Worm (Caenorhabditis elegans) whole organism, L4 larva: ENCODE results near the gene odd-2.
A peak's percentile ranks its signal among the peaks of the same experiment; 100 is the strongest.

Experiments used
- F10B5.3 ChIP-seq: sonication (generic microtip); optimal IDR thresholded peaks from 2 replicates; lab custom pipeline; 2016; ENCODE audit warnings: mild to moderate bottlenecking, missing genetic modification characterization, missing compliant biosample characterization
- F37D6.2 ChIP-seq: sonication (generic microtip); optimal IDR thresholded peaks from 2 replicates; lab custom pipeline; 2016; ENCODE audit warnings: mild to moderate bottlenecking, missing genetic modification characterization, missing compliant biosample characterization
- F44E2.7 ChIP-seq: fragments of 200-800 bp; sonication (Bioruptor generic); IDR thresholded peaks from 2 replicates; pipeline ENCODE4 v2.1.2; 2022; ENCODE audit warnings: missing genetic modification characterization, missing compliant biosample characterization
- T20F7.1 ChIP-seq: fragments of 200-800 bp; sonication (Bioruptor generic); optimal IDR thresholded peaks from 2 replicates; lab custom pipeline; 2018; ENCODE audit warnings: mild to moderate bottlenecking, missing genetic modification characterization, missing compliant biosample characterization
- T26A8.4 ChIP-seq: fragments of 200-800 bp; sonication (Bioruptor generic); IDR thresholded peaks from 2 replicates; pipeline ENCODE4 v1.3.6; 2022; ENCODE audit warnings: missing genetic modification characterization, missing compliant biosample characterization
- Y5F2A.4 ChIP-seq: fragments of 200-800 bp; sonication (Bioruptor generic); optimal IDR thresholded peaks from 2 replicates; lab custom pipeline; 2018; ENCODE audit warnings: mild to moderate bottlenecking, missing genetic modification characterization, missing compliant biosample characterization
- aha-1 ChIP-seq: fragments of 150-350 bp; peaks from one replicate; lab custom pipeline; 2014; ENCODE audit warnings: missing biosample characterization, missing genetic modification characterization
- ama-1 ChIP-seq: fragments of 150-350 bp; optimal IDR thresholded peaks from 2 replicates; lab custom pipeline; 2014; ENCODE audit warnings: inconsistent platforms, mixed read lengths
- ceh-44 ChIP-seq: fragments of 200-800 bp; sonication (Bioruptor generic); IDR thresholded peaks from 2 replicates; pipeline ENCODE4 v1.3.6; 2022; ENCODE audit warnings: missing genetic modification reagents, missing genetic modification characterization, missing compliant biosample characterization
- ceh-82 ChIP-seq: sonication (generic microtip); optimal IDR thresholded peaks from 2 replicates; lab custom pipeline; 2017; ENCODE audit warnings: missing biosample characterization, missing genetic modification characterization
- cey-2 ChIP-seq: sonication (generic microtip); optimal IDR thresholded peaks from 3 replicates; lab custom pipeline; 2017; ENCODE audit warnings: missing genetic modification characterization, mild to moderate bottlenecking, missing compliant biosample characterization, antibody characterized with exemption, borderline replicate concordance; ENCODE audit not compliant: insufficient read depth
- ctbp-1 ChIP-seq: fragments of 200-800 bp; sonication (Bioruptor generic); IDR thresholded peaks from 2 replicates; pipeline ENCODE4 v1.3.6; 2022; ENCODE audit warnings: missing genetic modification reagents, missing genetic modification characterization, missing compliant biosample characterization
- daf-8 ChIP-seq: fragments of 200-800 bp; sonication (Bioruptor generic); IDR thresholded peaks from 2 replicates; pipeline ENCODE4 v1.3.6; 2022; ENCODE audit warnings: missing genetic modification characterization, missing compliant biosample characterization
- dmd-6 ChIP-seq: fragments of 200-800 bp; sonication (Bioruptor generic); IDR thresholded peaks from 2 replicates; pipeline ENCODE4 v1.3.6; 2022; ENCODE audit warnings: missing genetic modification reagents, missing genetic modification characterization, missing compliant biosample characterization
- dpl-1 ChIP-seq: fragments of 150-350 bp; optimal IDR thresholded peaks from 2 replicates; lab custom pipeline; 2014; ENCODE audit warnings: missing biosample characterization, missing genetic modification reagents, missing genetic modification characterization
- duxl-1 ChIP-seq: sonication (generic microtip); optimal IDR thresholded peaks from 2 replicates; lab custom pipeline; 2016; ENCODE audit warnings: mild to moderate bottlenecking, missing genetic modification characterization, moderate library complexity, missing compliant biosample characterization; ENCODE audit not compliant: poor library complexity
- egl-27 ChIP-seq: sonication (generic microtip); optimal IDR thresholded peaks from 3 replicates; lab custom pipeline; 2017; ENCODE audit warnings: missing biosample characterization, missing genetic modification reagents, missing genetic modification characterization
- fkh-10 ChIP-seq: fragments of 150-350 bp; optimal IDR thresholded peaks from 2 replicates; lab custom pipeline; 2014; ENCODE audit warnings: missing biosample characterization, missing genetic modification reagents, missing genetic modification characterization
- hlh-11 ChIP-seq: fragments of 200-800 bp; sonication (Bioruptor generic); optimal IDR thresholded peaks from 2 replicates; lab custom pipeline; 2018; ENCODE audit warnings: mild to moderate bottlenecking, missing genetic modification characterization, missing compliant biosample characterization
- hlh-30 ChIP-seq: sonication (generic microtip); optimal IDR thresholded peaks from 2 replicates; lab custom pipeline; 2017; ENCODE audit warnings: antibody characterized with exemption, mild to moderate bottlenecking, missing genetic modification characterization, missing compliant biosample characterization; ENCODE audit not compliant: insufficient read depth
- hmg-1.1 ChIP-seq: fragments of 200-800 bp; sonication (Bioruptor generic); IDR thresholded peaks from 2 replicates; pipeline ENCODE4 v1.3.6; 2022; ENCODE audit warnings: missing genetic modification reagents, missing genetic modification characterization, missing compliant biosample characterization
- jun-1 ChIP-seq: fragments of 150-350 bp; optimal IDR thresholded peaks from 2 replicates; lab custom pipeline; 2014; ENCODE audit warnings: missing biosample characterization, missing genetic modification reagents, missing genetic modification characterization
- lim-7 ChIP-seq: fragments of 200-800 bp; sonication (Bioruptor generic); IDR thresholded peaks from 2 replicates; pipeline ENCODE4 v1.3.6; 2022; ENCODE audit warnings: missing genetic modification characterization, missing compliant biosample characterization
- lin-13 ChIP-seq: fragments of 150-350 bp; optimal IDR thresholded peaks from 2 replicates; lab custom pipeline; 2014; ENCODE audit warnings: missing biosample characterization, missing genetic modification reagents, missing genetic modification characterization
- lin-38 ChIP-seq: fragments of 200-800 bp; sonication (Bioruptor generic); IDR thresholded peaks from 2 replicates; pipeline ENCODE4 v1.3.6; 2022; ENCODE audit warnings: missing genetic modification reagents, missing genetic modification characterization, missing compliant biosample characterization
- lsy-2 ChIP-seq, 2 experiments: fragments of 150-350 bp in 1 of 2; sonication (generic microtip) in 1 of 2; optimal IDR thresholded peaks; 2 replicates each; lab custom pipeline; 2014 to 2017; ENCODE audit warnings: missing biosample characterization in 2 of 2, missing genetic modification characterization in 2 of 2
- mdl-1 ChIP-seq, 2 experiments: fragments of 150-350 bp in 1 of 2; sonication (generic microtip) in 1 of 2; optimal IDR thresholded peaks; 2 replicates each; lab custom pipeline; 2014 to 2017; ENCODE audit warnings: missing biosample characterization in 2 of 2, missing genetic modification characterization in 2 of 2
- mdt-29 ChIP-seq: fragments of 200-800 bp; sonication (Bioruptor generic); IDR thresholded peaks from 2 replicates; pipeline ENCODE4 v1.3.6; 2022; ENCODE audit warnings: missing genetic modification reagents, missing genetic modification characterization, missing compliant biosample characterization
- mep-1 ChIP-seq: fragments of 150-350 bp; sonication (generic microtip); optimal IDR thresholded peaks from 3 replicates; lab custom pipeline; 2014; ENCODE audit warnings: missing biosample characterization, missing genetic modification characterization
- mes-2 ChIP-seq: sonication (generic microtip); optimal IDR thresholded peaks from 2 replicates; lab custom pipeline; 2016; ENCODE audit warnings: missing genotype, mild to moderate bottlenecking, missing genetic modification characterization, missing compliant biosample characterization; ENCODE audit not compliant: poor library complexity, severe bottlenecking
- mxl-3 ChIP-seq: fragments of 200-800 bp; sonication (Bioruptor generic); optimal IDR thresholded peaks from 2 replicates; lab custom pipeline; 2018; ENCODE audit warnings: mild to moderate bottlenecking, missing genetic modification characterization, missing compliant biosample characterization
- nhr-11 ChIP-seq: fragments of 150-350 bp; optimal IDR thresholded peaks from 2 replicates; lab custom pipeline; 2014; ENCODE audit warnings: missing biosample characterization, missing genetic modification characterization
- nhr-237 ChIP-seq: sonication (generic microtip); optimal IDR thresholded peaks from 2 replicates; lab custom pipeline; 2017; ENCODE audit warnings: missing biosample characterization, missing genetic modification characterization
- nhr-25 ChIP-seq: sonication (generic microtip); optimal IDR thresholded peaks from 2 replicates; lab custom pipeline; 2017; ENCODE audit warnings: missing genetic modification characterization, mild to moderate bottlenecking, missing compliant biosample characterization, antibody characterized with exemption, moderate library complexity, borderline replicate concordance; ENCODE audit not compliant: insufficient read depth
- nhr-28 ChIP-seq: fragments of 150-350 bp; optimal IDR thresholded peaks from 2 replicates; lab custom pipeline; 2014; ENCODE audit warnings: missing biosample characterization, missing genetic modification characterization
- nhr-41 ChIP-seq: fragments of 200-800 bp; sonication (Bioruptor generic); IDR thresholded peaks from 2 replicates; pipeline ENCODE4 v1.3.6; 2022; ENCODE audit warnings: missing genetic modification reagents, missing genetic modification characterization, missing compliant biosample characterization
- nhr-6 ChIP-seq: fragments of 150-350 bp; optimal IDR thresholded peaks from 2 replicates; lab custom pipeline; 2014; ENCODE audit warnings: missing biosample characterization, missing genetic modification characterization
- nhr-77 ChIP-seq: fragments of 150-350 bp; optimal IDR thresholded peaks from 2 replicates; lab custom pipeline; 2014; ENCODE audit warnings: missing biosample characterization, missing genetic modification characterization
- php-3 ChIP-seq: fragments of 200-800 bp; sonication (Bioruptor generic); IDR thresholded peaks from 2 replicates; pipeline ENCODE4 v1.3.6; 2022; ENCODE audit warnings: missing genetic modification reagents, missing genetic modification characterization, missing compliant biosample characterization
- pqm-1 ChIP-seq: sonication (generic microtip); optimal IDR thresholded peaks from 2 replicates; lab custom pipeline; 2017; ENCODE audit warnings: missing biosample characterization, missing genetic modification characterization
- snpc-4 ChIP-seq: fragments of 150-350 bp; optimal IDR thresholded peaks from 2 replicates; lab custom pipeline; 2014; ENCODE audit warnings: missing biosample characterization, missing genetic modification characterization
- spr-1 ChIP-seq: sonication (generic microtip); optimal IDR thresholded peaks from 2 replicates; lab custom pipeline; 2016; ENCODE audit warnings: mild to moderate bottlenecking, missing genetic modification characterization, missing compliant biosample characterization
- spr-3 ChIP-seq: fragments of 200-800 bp; sonication (Bioruptor generic); optimal IDR thresholded peaks from 2 replicates; lab custom pipeline; 2018; ENCODE audit warnings: mild to moderate bottlenecking, missing genetic modification characterization, missing compliant biosample characterization
- tra-1 ChIP-seq: fragments of 200-800 bp; sonication (Bioruptor generic); IDR thresholded peaks from 2 replicates; pipeline ENCODE4 v1.3.6; 2022; ENCODE audit warnings: missing genetic modification reagents, missing genetic modification characterization, missing compliant biosample characterization
- unc-62 ChIP-seq, 3 experiments: fragments of 150-350 bp in 1 of 3; sonication (generic microtip); optimal IDR thresholded peaks in 2 of 3; peaks in 1 of 3; 1 replicate in 1 of 3; 2 replicates in 2 of 3; lab custom pipeline; 2014 to 2017; ENCODE audit warnings: missing biosample characterization in 3 of 3, missing genetic modification characterization in 3 of 3, missing genetic modification reagents in 3 of 3, missing genotype in 1 of 3
- zag-1 ChIP-seq: fragments of 150-350 bp; optimal IDR thresholded peaks from 2 replicates; lab custom pipeline; 2014; ENCODE audit warnings: missing biosample characterization, missing genetic modification characterization
- zip-11 ChIP-seq: fragments of 200-800 bp; sonication (Bioruptor generic); IDR thresholded peaks from 2 replicates; pipeline ENCODE4 v1.3.6; 2022; ENCODE audit warnings: missing genetic modification characterization, missing compliant biosample characterization
- ztf-11 ChIP-seq: fragments of 150-350 bp; optimal IDR thresholded peaks from 2 replicates; lab custom pipeline; 2014; ENCODE audit warnings: missing biosample characterization, missing genetic modification characterization

Gene odd-2

ce11 chrX:6128773-6129172 lies 31.6 kb downstream of the odd-2 start:
- TF ChIP-seq F10B5.3 (tag; lab: Kevin White, UChicago), result no peak
- peak in 1 of 2 experiments; percentile 88 for TF ChIP-seq unc-62 (GFP tag; optimal IDR thresholded peaks at IDR 0.05 in 1 of 2; lab: Kevin White, UChicago)
- no peak for TF ChIP-seq unc-62 (tag; optimal IDR thresholded peaks at IDR 0.05; lab: Kevin White, UChicago)

ce11 chrX:6128225-6128686 lies 32.1 kb downstream of the odd-2 start, which contains the start of gene C15H9.9:
Gene C15H9.9 (minus strand): TSS chrX:6128275.
- no peak for TF ChIP-seq pqm-1 (tag; lab: Kevin White, UChicago)
- TF ChIP-seq ztf-11, result no peak
- TF ChIP-seq nhr-11 (tag; lab: Kevin White, UChicago), result no peak
- no peak for TF ChIP-seq ceh-44 (GFP tag; lab: Robert Waterston, UW)
- no peak for TF ChIP-seq lim-7
- TF ChIP-seq ama-1 (lab: Kevin White, UChicago), result no peak
- TF ChIP-seq mdl-1 (tag; optimal IDR thresholded peaks at IDR 0.05; lab: Kevin White, UChicago), result peak in 1 of 2 experiments; percentile 9
- TF ChIP-seq lin-38 (GFP tag; lab: Robert Waterston, UW), result no peak
- peak; percentile 69 for TF ChIP-seq ctbp-1 (GFP tag; lab: Robert Waterston, UW)
- peak; percentile 37 for TF ChIP-seq mep-1
- TF ChIP-seq duxl-1 (tag; lab: Kevin White, UChicago), result no peak
- TF ChIP-seq snpc-4, result no peak
- TF ChIP-seq Y5F2A.4, result no peak
- no peak for TF ChIP-seq nhr-237 (tag; lab: Kevin White, UChicago)
- peak; percentile 98 for TF ChIP-seq aha-1 (tag; lab: Kevin White, UChicago)
- no peak for TF ChIP-seq jun-1 (tag; lab: Kevin White, UChicago)
- TF ChIP-seq egl-27, result no peak
- TF ChIP-seq hlh-30 (tag; lab: Kevin White, UChicago), result peak; percentile 2
- no peak for TF ChIP-seq dpl-1 (GFP tag; lab: Kevin White, UChicago)
- no peak for TF ChIP-seq mdt-29 (GFP tag; lab: Robert Waterston, UW)
- TF ChIP-seq daf-8 (GFP tag; lab: Robert Waterston, UW), result no peak
- TF ChIP-seq fkh-10 (GFP tag; lab: Kevin White, UChicago), result no peak
- TF ChIP-seq F37D6.2 (tag; lab: Kevin White, UChicago), result peak; percentile 21
- TF ChIP-seq tra-1 (GFP tag; lab: Robert Waterston, UW), result no peak
- TF ChIP-seq spr-1, result no peak
- TF ChIP-seq mxl-3 (GFP tag; lab: Kevin White, UChicago), result no peak
- peak; percentile 33 for TF ChIP-seq mes-2
- TF ChIP-seq php-3 (GFP tag; lab: Robert Waterston, UW), result 0 out of 2 replicates have a peak, but pooled peaks have one; percentile 17
- 0 out of 2 replicates have a peak, but pooled peaks have one; percentile 9 for TF ChIP-seq T26A8.4 (GFP tag; lab: Robert Waterston, UW)
- TF ChIP-seq lsy-2 (tag; optimal IDR thresholded peaks at IDR 0.05; lab: Kevin White, UChicago), result peak in 1 of 2 experiments; percentile 35
- TF ChIP-seq unc-62 (GFP tag; optimal IDR thresholded peaks at IDR 0.05 in 1 of 2; lab: Kevin White, UChicago), result peak in 1 of 2 experiments; percentile 24
- no peak for TF ChIP-seq unc-62 (tag; optimal IDR thresholded peaks at IDR 0.05; lab: Kevin White, UChicago)
- no peak for TF ChIP-seq ceh-82 (tag; lab: Kevin White, UChicago)
- TF ChIP-seq zag-1, result no peak
- no peak for TF ChIP-seq nhr-77
- TF ChIP-seq spr-3, result no peak
- no peak for TF ChIP-seq cey-2 (tag; lab: Kevin White, UChicago)
- TF ChIP-seq F44E2.7, result no peak
- no peak for TF ChIP-seq T20F7.1 (GFP tag; lab: Kevin White, UChicago)
- TF ChIP-seq nhr-28 (tag; lab: Kevin White, UChicago), result peak; percentile 38
- peak; percentile 52; the same call in 1 of the 2 replicates for TF ChIP-seq hmg-1.1 (GFP tag; lab: Robert Waterston, UW)
- peak; percentile 42 for TF ChIP-seq hlh-11
- no peak for TF ChIP-seq nhr-41 (GFP tag; lab: Robert Waterston, UW)
- peak; percentile 44; the same call in 1 of the 2 replicates for TF ChIP-seq dmd-6
- TF ChIP-seq nhr-6 (tag; lab: Kevin White, UChicago), result no peak
- no peak for TF ChIP-seq zip-11 (GFP tag; lab: Robert Waterston, UW)
- no peak for TF ChIP-seq nhr-25 (tag; lab: Kevin White, UChicago)
- peak; percentile 17 for TF ChIP-seq lin-13 (GFP tag; lab: Kevin White, UChicago)
